Fruit fly (Drosophila melanogaster): ENCODE data around the gene CG31093.

dm6 chr3R:25787198-25787597, 3.1 kb downstream of the CG31093 start, which contains the start of gene CG4960:
- no peak for TF ChIP-seq Lpt (GFP tag; optimal IDR thresholded peaks at IDR 0.05)
- no peak for TF ChIP-seq CG16779 (tag; optimal IDR thresholded peaks at IDR 0.05)
- no peak for TF ChIP-seq fd59A (GFP tag; optimal IDR thresholded peaks at IDR 0.05)

All from whole organism, prepupa.